Fruit fly (Drosophila melanogaster): Measurements from ENCODE around the gene CG16762.
A peak's percentile ranks its signal among the peaks of the same experiment; 100 is the strongest.

CG16762 gene

DNA sequence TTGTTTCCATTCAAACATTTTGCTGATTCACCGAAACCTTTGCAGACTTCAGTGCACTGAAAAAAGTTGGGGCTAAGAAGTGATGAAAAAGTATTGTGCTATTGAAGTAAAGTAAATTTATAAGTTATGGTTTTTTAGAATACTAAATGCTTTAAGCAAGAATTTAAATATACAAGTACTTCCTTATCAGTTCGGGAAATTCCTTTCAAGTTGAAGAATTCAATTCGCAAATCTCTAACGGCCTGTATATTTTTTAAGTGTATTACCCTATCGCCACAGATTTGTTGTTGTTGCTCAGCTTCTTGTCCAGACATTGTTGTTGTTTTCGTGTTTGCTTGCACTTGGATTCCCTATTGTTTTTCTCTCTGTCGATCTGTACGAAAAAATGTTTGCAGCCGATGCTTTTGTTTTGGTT lies 8.0 kb downstream of the CG16762 start (continued):
- TF ChIP-seq unpg (GFP tag; optimal IDR thresholded peaks at IDR 0.05) (peak; percentile 74), CG10543 (GFP tag; optimal IDR thresholded peaks at IDR 0.05) (no peak), sim (GFP tag; IDR thresholded peaks at IDR 0.05) (peak; percentile 63; the same call in 1 of the 2 replicates), maf-S (GFP tag; optimal IDR thresholded peaks at IDR 0.05) (no peak), H2.0 (GFP tag; IDR thresholded peaks at IDR 0.05) (peak; percentile 42; the same call in 1 of the 2 replicates), Ravus (GFP tag; IDR thresholded peaks at IDR 0.05) (no peak), CG6791 (GFP tag; IDR thresholded peaks at IDR 0.05; ENCODE audit: partially characterized antibody) (no peak), ham (GFP tag; IDR thresholded peaks at IDR 0.05) (no peak), fd64A (GFP tag; optimal IDR thresholded peaks at IDR 0.05) (no peak), CG12942 (GFP tag; optimal IDR thresholded peaks at IDR 0.05) (peak; percentile 50), CG7745 (tag; optimal IDR thresholded peaks at IDR 0.05) (no peak), CG9876 (GFP tag; optimal IDR thresholded peaks at IDR 0.05) (peak; percentile 20), pb (GFP tag; optimal IDR thresholded peaks at IDR 0.05) (peak; percentile 43), Atf3 (GFP tag; optimal IDR thresholded peaks at IDR 0.05) (peak; percentile 37), CG15514 (GFP tag; optimal IDR thresholded peaks at IDR 0.05) (peak; percentile 28), crc (GFP tag; optimal IDR thresholded peaks at IDR 0.05) (peak; percentile 17), Sry-β (GFP tag; optimal IDR thresholded peaks at IDR 0.05) (no peak), btn (GFP tag; optimal IDR thresholded peaks at IDR 0.05) (peak; percentile 54), Kr (GFP tag; optimal IDR thresholded peaks at IDR 0.05) (no peak), Oaz (GFP tag; IDR thresholded peaks at IDR 0.05) (no peak), row (GFP tag; IDR thresholded peaks at IDR 0.05) (peak; percentile 71), da (GFP tag; optimal IDR thresholded peaks at IDR 0.05) (peak; percentile 42), Rx (GFP tag; IDR thresholded peaks at IDR 0.05) (peak; percentile 23; the same call in 1 of the 2 replicates), CG34376 (GFP tag; optimal IDR thresholded peaks at IDR 0.05) (no peak), grau (tag; optimal IDR thresholded peaks at IDR 0.05) (peak; percentile 71), wor (GFP tag; IDR thresholded peaks at IDR 0.05) (no peak), eyg (GFP tag; optimal IDR thresholded peaks at IDR 0.05) (peak; percentile 53), B-H1 (GFP tag; IDR thresholded peaks at IDR 0.05) (peak; percentile 52; the same call in 1 of the 3 replicates), br (optimal IDR thresholded peaks at IDR 0.05) (no peak), seq (GFP tag; IDR thresholded peaks at IDR 0.05) (0 out of 2 replicates have a peak, but pooled peaks have one; percentile 52), CG10979 (tag; optimal IDR thresholded peaks at IDR 0.05) (peak; percentile 84), nau (GFP tag; optimal IDR thresholded peaks at IDR 0.05) (peak; percentile 51), CG10654 (GFP tag; optimal IDR thresholded peaks at IDR 0.05) (peak; percentile 43), CG1647 (GFP tag; optimal IDR thresholded peaks at IDR 0.05) (peak; percentile 43), bowl (GFP tag; IDR thresholded peaks at IDR 0.05) (no peak), bcd (GFP tag; optimal IDR thresholded peaks at IDR 0.05) (peak; percentile 62), ac (GFP tag; optimal IDR thresholded peaks at IDR 0.05) (peak; percentile 44), yki (optimal IDR thresholded peaks at IDR 0.05) (no peak), ttk (GFP tag; IDR thresholded peaks at IDR 0.05) (peak; percentile 81), Dll (GFP tag; IDR thresholded peaks at IDR 0.05; ENCODE audit: partially characterized antibody) (no peak), sob (GFP tag; IDR thresholded peaks at IDR 0.05) (peak; percentile 88), CG10959 (GFP tag; IDR thresholded peaks at IDR 0.05) (peak; percentile 57; the same call in 1 of the 2 replicates), CG9215 (GFP tag; IDR thresholded peaks at IDR 0.05) (peak; percentile 35; the same call in 1 of the 2 replicates), klu (GFP tag; IDR thresholded peaks at IDR 0.05) (0 out of 2 replicates have a peak, but pooled peaks have one; percentile 21), CG2116 (GFP tag; optimal IDR thresholded peaks at IDR 0.05) (peak; percentile 31), oc (tag; optimal IDR thresholded peaks at IDR 0.05) (peak; percentile 51), CG12219 (GFP tag; optimal IDR thresholded peaks at IDR 0.05) (peak; percentile 67), CG15073 (GFP tag; optimal IDR thresholded peaks at IDR 0.05) (no peak), Elba2 (GFP tag; optimal IDR thresholded peaks at IDR 0.05) (peak; percentile 43), Hr39 (optimal IDR thresholded peaks at IDR 0.05) (no peak), Dfd (GFP tag; optimal IDR thresholded peaks at IDR 0.05) (no peak), Scr (GFP tag; IDR thresholded peaks at IDR 0.05; ENCODE audit: partially characterized antibody) (no peak), CG2129 (GFP tag; IDR thresholded peaks at IDR 0.05; ENCODE audit: partially characterized antibody) (no peak)
